Worm (Caenorhabditis elegans) whole organism, midembryonic: ENCODE results near the gene T22F3.10.

ENCODE experiments used
- T22C8.4 ChIP-seq: fragments of 200-800 bp; sonication (Bioruptor generic); IDR thresholded peaks from 2 replicates; pipeline ENCODE4 v1.3.6; 2022; ENCODE audit warnings: missing genetic modification characterization, missing compliant biosample characterization
- cog-1 ChIP-seq: sonication (generic microtip); optimal IDR thresholded peaks from 2 replicates; lab custom pipeline; 2016; ENCODE audit warnings: missing genetic modification characterization, missing compliant biosample characterization
- flt-1 ChIP-seq: fragments of 200-800 bp; sonication (Bioruptor generic); IDR thresholded peaks from 2 replicates; pipeline ENCODE4 v1.3.6; 2022; ENCODE audit warnings: missing genetic modification characterization, missing compliant biosample characterization
- klf-2 ChIP-seq: fragments of 200-800 bp; sonication (Bioruptor generic); conservative IDR thresholded peaks from 2 replicates; pipeline ENCODE4 v1.3.6; 2022; ENCODE audit warnings: missing genetic modification reagents, missing genetic modification characterization, missing compliant biosample characterization
- med-1 ChIP-seq: sonication (generic microtip); optimal IDR thresholded peaks from 2 replicates; lab custom pipeline; 2017; ENCODE audit warnings: missing genetic modification characterization, mild to moderate bottlenecking, missing compliant biosample characterization, antibody characterized with exemption, missing genetic modification reagents; ENCODE audit not compliant: insufficient read depth
- ref-1 ChIP-seq: fragments of 200-800 bp; sonication (Bioruptor generic); conservative IDR thresholded peaks from 2 replicates; pipeline ENCODE4 v1.3.6; 2022; ENCODE audit warnings: missing genetic modification reagents, missing genetic modification characterization, missing compliant biosample characterization
- tab-1 ChIP-seq: fragments of 200-800 bp; sonication (Bioruptor generic); IDR thresholded peaks from 2 replicates; pipeline ENCODE4 v1.3.6; 2022; ENCODE audit warnings: missing genetic modification characterization, missing compliant biosample characterization
- ztf-23 ChIP-seq: fragments of 200-800 bp; sonication (Bioruptor generic); IDR thresholded peaks from 2 replicates; pipeline ENCODE4 v1.3.6; 2022; ENCODE audit warnings: missing genetic modification reagents, missing genetic modification characterization, missing compliant biosample characterization
- ztf-29 ChIP-seq: fragments of 200-800 bp; sonication (Bioruptor generic); IDR thresholded peaks from 2 replicates; pipeline ENCODE4 v1.3.6; 2022; ENCODE audit warnings: missing genetic modification reagents, missing genetic modification characterization, missing compliant biosample characterization

DNA sequence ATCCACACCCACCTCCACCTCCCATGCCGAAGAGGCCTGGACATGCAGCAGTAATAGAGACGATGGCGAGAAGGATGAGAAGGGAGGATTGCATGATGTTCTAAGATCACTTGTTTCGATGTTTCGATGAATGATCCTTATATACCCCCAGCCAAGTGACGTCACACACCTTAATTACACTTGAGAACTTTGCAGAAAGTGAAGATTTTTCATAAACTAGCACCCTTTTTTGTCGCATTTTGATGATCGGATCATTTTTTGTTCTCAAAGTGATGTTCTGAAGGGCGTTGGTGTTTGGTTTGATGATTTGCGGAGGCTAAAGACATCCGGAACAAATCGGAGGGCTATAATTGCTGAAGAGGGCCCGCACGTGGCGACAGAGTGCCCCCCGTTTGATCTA is 35.8 kb downstream of the T22F3.10 start, which contains the start of gene grl-27:
- TF ChIP-seq cog-1 (tag; lab: Kevin White, UChicago): no peak
- no peak for TF ChIP-seq T22C8.4 (GFP tag; lab: Robert Waterston, UW)
- no peak for TF ChIP-seq flt-1 (GFP tag; lab: Robert Waterston, UW)
- no peak for TF ChIP-seq ztf-23
- no peak for TF ChIP-seq klf-2 (GFP tag; lab: Robert Waterston, UW)
- TF ChIP-seq med-1 (GFP tag; lab: Kevin White, UChicago): no peak
- TF ChIP-seq ztf-29 (GFP tag; lab: Robert Waterston, UW): no peak
- no peak for TF ChIP-seq ref-1
- TF ChIP-seq tab-1 (GFP tag; lab: Robert Waterston, UW): no peak
